Fruit fly (Drosophila melanogaster) S2 (cell line): ENCODE measurements around the gene Iris.

ENCODE experiments used
- CG8478 ChIP-seq: fragments of >200 bp; optimal IDR thresholded peaks from 2 replicates; lab custom pipeline; 2018
- CTCF ChIP-seq, 2 experiments: fragments of >200 bp; optimal IDR thresholded peaks; 2 replicates each; lab custom pipeline; 2018

DNA sequence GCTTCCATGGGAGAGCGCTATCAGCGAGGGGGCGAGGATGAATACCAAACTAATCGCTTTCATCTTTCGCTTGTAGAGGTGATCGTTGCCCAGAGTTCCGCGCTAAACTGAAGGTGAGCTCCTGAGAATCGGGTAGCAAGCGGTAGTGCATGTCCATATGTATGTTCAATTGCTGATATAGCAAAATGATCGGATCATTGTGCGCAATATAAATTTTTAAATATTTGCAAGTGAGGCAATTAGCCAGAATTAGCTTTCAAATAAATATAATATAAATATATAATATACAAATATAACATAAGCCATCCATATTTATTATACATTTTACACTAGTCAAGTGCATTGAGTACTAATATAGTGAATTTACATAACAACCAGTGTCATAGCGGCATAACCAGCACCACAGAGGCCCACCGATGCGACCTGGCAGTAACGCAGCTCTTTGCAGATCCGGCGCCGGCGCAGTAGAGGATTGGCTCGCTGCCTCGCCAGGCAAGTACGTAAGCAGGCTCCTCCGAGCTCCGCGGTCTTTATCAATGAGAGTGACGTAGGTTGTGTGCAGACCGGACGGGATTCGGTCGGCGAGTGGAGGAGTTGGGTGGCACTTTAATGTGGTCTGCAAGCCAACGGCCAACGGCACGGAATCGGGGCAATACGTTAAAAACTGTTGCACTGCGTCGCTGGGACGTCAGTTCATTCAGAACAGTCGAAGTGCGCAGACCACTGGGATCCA is at the start of gene Iris, which contains the start of gene CG4577:
- TF ChIP-seq CTCF (optimal IDR thresholded peaks at IDR 0.05; lab: Kevin White, UChicago) (no peak), CG8478 (lab: Kevin White, UChicago) (no peak)
